Worm (Caenorhabditis elegans) whole organism, young adult: ENCODE results near the gene cul-5.

Source experiments
- B0019.2 ChIP-seq: fragments of 200-800 bp; sonication (Bioruptor generic); conservative IDR thresholded peaks from 2 replicates; pipeline ENCODE4 v1.3.6; 2022; ENCODE audit warnings: missing genetic modification reagents, missing genetic modification characterization, missing compliant biosample characterization
- F10E7.11 ChIP-seq: sonication (generic microtip); optimal IDR thresholded peaks from 2 replicates; lab custom pipeline; 2017; ENCODE audit warnings: mild to moderate bottlenecking, missing genetic modification characterization, moderate library complexity, missing compliant biosample characterization
- F22D6.2 ChIP-seq: sonication (generic microtip); optimal IDR thresholded peaks from 2 replicates; lab custom pipeline; 2016; ENCODE audit warnings: mild to moderate bottlenecking, missing genetic modification characterization, missing compliant biosample characterization
- F39B2.1 ChIP-seq: fragments of 200-800 bp; sonication (Bioruptor generic); IDR thresholded peaks from 2 replicates; pipeline ENCODE4 v1.3.6; 2022; ENCODE audit warnings: missing genetic modification reagents, missing genetic modification characterization, missing compliant biosample characterization
- F57C9.4 ChIP-seq: sonication (generic microtip); optimal IDR thresholded peaks from 2 replicates; lab custom pipeline; 2017; ENCODE audit warnings: mild to moderate bottlenecking, missing genetic modification characterization, missing compliant biosample characterization
- Y53G8AR.9 ChIP-seq: fragments of 200-800 bp; sonication (Bioruptor generic); conservative IDR thresholded peaks from 2 replicates; pipeline ENCODE4 v1.3.6; 2022; ENCODE audit warnings: missing genetic modification reagents, missing genetic modification characterization, missing compliant biosample characterization
- Y56A3A.18 ChIP-seq: fragments of 200-800 bp; sonication (Bioruptor generic); IDR thresholded peaks from 2 replicates; pipeline ENCODE4 v1.3.6; 2022; ENCODE audit warnings: missing genetic modification reagents, missing genetic modification characterization, missing compliant biosample characterization
- Y67H2A.10 ChIP-seq: fragments of 200-800 bp; sonication (Bioruptor generic); conservative IDR thresholded peaks from 2 replicates; pipeline ENCODE4 v1.3.6; 2022; ENCODE audit warnings: missing genetic modification reagents, missing genetic modification characterization, missing compliant biosample characterization
- Y79H2A.3 ChIP-seq: fragments of 200-800 bp; sonication (Bioruptor generic); conservative IDR thresholded peaks from 2 replicates; pipeline ENCODE4 v1.3.6; 2022; ENCODE audit warnings: missing genetic modification reagents, missing genetic modification characterization, missing compliant biosample characterization
- ZK185.1 ChIP-seq: sonication (generic microtip); optimal IDR thresholded peaks from 2 replicates; lab custom pipeline; 2016; ENCODE audit warnings: mild to moderate bottlenecking, missing genetic modification characterization, missing compliant biosample characterization; ENCODE audit not compliant: poor library complexity, severe bottlenecking
- akir-1 ChIP-seq: fragments of 200-800 bp; sonication (Bioruptor generic); optimal IDR thresholded peaks from 2 replicates; lab custom pipeline; 2018; ENCODE audit warnings: mild to moderate bottlenecking, missing genetic modification characterization, moderate library complexity, missing compliant biosample characterization
- ama-1 ChIP-seq, 3 experiments: fragments of 150-350 bp in 1 of 3; sonication (generic microtip) in 2 of 3; optimal IDR thresholded peaks; 2 replicates each; lab custom pipeline; 2014 to 2018; ENCODE audit warnings: missing biosample characterization in 2 of 3, missing genetic modification characterization in 2 of 3, missing genetic modification reagents in 2 of 3
- attf-3 ChIP-seq: fragments of 200-800 bp; sonication (Bioruptor generic); conservative IDR thresholded peaks from 2 replicates; pipeline ENCODE4 v1.3.6; 2022; ENCODE audit warnings: missing genetic modification reagents, missing genetic modification characterization, missing compliant biosample characterization
- attf-5 ChIP-seq: fragments of 200-800 bp; sonication (Bioruptor generic); optimal IDR thresholded peaks from 2 replicates; lab custom pipeline; 2018; ENCODE audit warnings: mild to moderate bottlenecking, missing genetic modification characterization, missing compliant biosample characterization
- ccch-3 ChIP-seq: fragments of 200-800 bp; sonication (Bioruptor generic); optimal IDR thresholded peaks from 2 replicates; lab custom pipeline; 2018; ENCODE audit warnings: mild to moderate bottlenecking, missing genetic modification characterization, missing compliant biosample characterization
- egl-44 ChIP-seq: fragments of 200-800 bp; sonication (Bioruptor generic); IDR thresholded peaks from 2 replicates; pipeline ENCODE4 v1.3.6; 2022; ENCODE audit warnings: missing genetic modification reagents, missing genetic modification characterization, missing compliant biosample characterization
- fkh-3 ChIP-seq: sonication (generic microtip); optimal IDR thresholded peaks from 2 replicates; lab custom pipeline; 2016; ENCODE audit warnings: mild to moderate bottlenecking, missing genetic modification characterization, missing compliant biosample characterization
- gei-17 ChIP-seq: fragments of 200-800 bp; sonication (Bioruptor generic); optimal IDR thresholded peaks from 2 replicates; lab custom pipeline; 2018; ENCODE audit warnings: mild to moderate bottlenecking, missing genetic modification characterization, missing compliant biosample characterization
- let-607 ChIP-seq, 2 experiments: fragments of 200-800 bp in 1 of 2; sonication (Bioruptor generic) in 1 of 2; sonication (generic microtip) in 1 of 2; optimal IDR thresholded peaks; 2 replicates each; lab custom pipeline; 2016 to 2018; ENCODE audit warnings: mild to moderate bottlenecking in 2 of 2, missing compliant biosample characterization in 2 of 2, missing genetic modification characterization in 2 of 2, moderate library complexity in 2 of 2, missing genotype in 1 of 2
- lin-35 ChIP-seq, 3 experiments: fragments of 150-350 bp in 2 of 3; sonication (generic microtip) in 1 of 3; optimal IDR thresholded peaks; 2 replicates each; lab custom pipeline; 2014 to 2018; ENCODE audit warnings: missing biosample characterization in 3 of 3, missing genetic modification characterization in 3 of 3, missing genetic modification reagents in 3 of 3
- lir-1 ChIP-seq: fragments of 200-800 bp; sonication (Bioruptor generic); conservative IDR thresholded peaks from 2 replicates; pipeline ENCODE4 v1.3.6; 2022; ENCODE audit warnings: missing genetic modification reagents, missing genetic modification characterization, missing compliant biosample characterization
- madf-3 ChIP-seq: fragments of 200-800 bp; sonication (Bioruptor generic); IDR thresholded peaks from 2 replicates; pipeline ENCODE4 v1.3.6; 2022; ENCODE audit warnings: missing genetic modification reagents, missing genetic modification characterization, missing compliant biosample characterization
- nhr-179 ChIP-seq: sonication (generic microtip); optimal IDR thresholded peaks from 2 replicates; lab custom pipeline; 2016; ENCODE audit warnings: mild to moderate bottlenecking, missing genetic modification characterization, missing compliant biosample characterization
- nhr-90 ChIP-seq: sonication (generic microtip); optimal IDR thresholded peaks from 2 replicates; lab custom pipeline; 2016; ENCODE audit warnings: missing genotype, mild to moderate bottlenecking, missing genetic modification characterization, missing compliant biosample characterization
- pbrm-1 ChIP-seq: fragments of 200-800 bp; sonication (Bioruptor generic); IDR thresholded peaks from 2 replicates; pipeline ENCODE4 v1.3.6; 2022; ENCODE audit warnings: missing genetic modification reagents, missing genetic modification characterization, missing compliant biosample characterization
- rcor-1 ChIP-seq: fragments of 200-800 bp; sonication (Bioruptor generic); IDR thresholded peaks from 2 replicates; pipeline ENCODE4 v1.3.6; 2022; ENCODE audit warnings: missing genetic modification reagents, missing genetic modification characterization, missing compliant biosample characterization
- rpc-1 ChIP-seq, 2 experiments: fragments of 150-350 bp in 1 of 2; sonication (generic microtip) in 1 of 2; optimal IDR thresholded peaks; 2 replicates each; lab custom pipeline; 2014 to 2018; ENCODE audit warnings: missing biosample characterization in 1 of 2, missing genetic modification characterization in 1 of 2, missing genetic modification reagents in 1 of 2, missing genotype in 1 of 2
- sea-2 ChIP-seq: fragments of 200-800 bp; sonication (Bioruptor generic); IDR thresholded peaks from 2 replicates; pipeline ENCODE4 v1.3.6; 2022; ENCODE audit warnings: missing genetic modification characterization, missing compliant biosample characterization
- snpc-4 ChIP-seq, 5 experiments: fragments of 150-350 bp in 1 of 5; sonication (generic microtip) in 4 of 5; optimal IDR thresholded peaks; 2 replicates each; lab custom pipeline; 2014 to 2018; ENCODE audit warnings: missing genetic modification characterization in 5 of 5, missing biosample characterization in 3 of 5, antibody characterized with exemption in 2 of 5, mild to moderate bottlenecking in 2 of 5, missing compliant biosample characterization in 2 of 5, missing genotype in 2 of 5, moderate library complexity in 2 of 5, missing genetic modification reagents in 1 of 5
- unc-130 ChIP-seq: sonication (generic microtip); optimal IDR thresholded peaks from 2 replicates; lab custom pipeline; 2016; ENCODE audit warnings: missing genetic modification reagents, missing genetic modification characterization, missing compliant biosample characterization
- zfh-2 ChIP-seq: fragments of 200-800 bp; sonication (Bioruptor generic); conservative IDR thresholded peaks from 2 replicates; pipeline ENCODE4 v1.3.6; 2022; ENCODE audit warnings: missing genetic modification reagents, missing genetic modification characterization, missing compliant biosample characterization
- ztf-18 ChIP-seq: sonication (generic microtip); optimal IDR thresholded peaks from 2 replicates; lab custom pipeline; 2016; ENCODE audit warnings: missing genotype, mild to moderate bottlenecking, missing genetic modification characterization, missing compliant biosample characterization
- ztf-6 ChIP-seq: fragments of 200-800 bp; sonication (Bioruptor generic); IDR thresholded peaks from 2 replicates; pipeline ENCODE4 v1.3.6; 2022; ENCODE audit warnings: missing genetic modification reagents, missing genetic modification characterization, missing compliant biosample characterization

The cul-5 gene

ce11 chrV:10179235-10179634, at the start of gene cul-5:
TSS of gene cul-5 (plus strand) at chrV:10179535.
- TF ChIP-seq egl-44 (GFP tag; lab: Robert Waterston, UW) (no peak), ama-1 (optimal IDR thresholded peaks at IDR 0.05; lab: Kevin White, UChicago) (no peak), ama-1 (GFP tag; optimal IDR thresholded peaks at IDR 0.05; lab: Kevin White, UChicago) (no peak), Y79H2A.3 (GFP tag; lab: Robert Waterston, UW) (no peak), let-607 (tag; optimal IDR thresholded peaks at IDR 0.05; lab: Kevin White, UChicago) (no peak), akir-1 (GFP tag; lab: Kevin White, UChicago) (no peak), sea-2 (no peak), attf-5 (GFP tag; lab: Kevin White, UChicago) (no peak), F57C9.4 (tag; lab: Kevin White, UChicago) (no peak), nhr-90 (tag; lab: Kevin White, UChicago) (no peak)

ce11 chrV:10130195-10130594, 49.1 kb upstream of the cul-5 start, which contains the start of gene aos-1:
TSS of gene aos-1 (minus strand) at chrV:10130295.
- TF ChIP-seq B0019.2 (GFP tag; lab: Robert Waterston, UW) (no peak), ztf-6 (no peak), Y56A3A.18 (GFP tag; lab: Robert Waterston, UW) (no peak), ZK185.1 (tag; lab: Kevin White, UChicago) (no peak), lin-35 (GFP tag; optimal IDR thresholded peaks at IDR 0.05; lab: Kevin White, UChicago) (no peak), fkh-3 (no peak), ccch-3 (GFP tag; lab: Kevin White, UChicago) (no peak), rcor-1 (no peak), attf-3 (GFP tag; lab: Robert Waterston, UW) (no peak), F10E7.11 (tag; lab: Kevin White, UChicago) (no peak), lir-1 (GFP tag; lab: Robert Waterston, UW) (no peak), F22D6.2 (tag; lab: Kevin White, UChicago) (no peak)

- TF ChIP-seq pbrm-1 (GFP tag; lab: Robert Waterston, UW) = no peak
- no peak for TF ChIP-seq unc-130 (GFP tag; lab: Kevin White, UChicago)
- TF ChIP-seq zfh-2 (GFP tag; lab: Robert Waterston, UW) = peak; percentile 64
- no peak for TF ChIP-seq Y67H2A.10 (GFP tag; lab: Robert Waterston, UW)
- no peak for TF ChIP-seq rpc-1 (optimal IDR thresholded peaks at IDR 0.05; lab: Kevin White, UChicago)
- no peak for TF ChIP-seq rpc-1 (tag; optimal IDR thresholded peaks at IDR 0.05; lab: Kevin White, UChicago)
- no peak for TF ChIP-seq gei-17 (GFP tag; lab: Kevin White, UChicago)
- TF ChIP-seq ztf-18 (tag; lab: Kevin White, UChicago) = no peak
- no peak for TF ChIP-seq F39B2.1 (GFP tag; lab: Robert Waterston, UW)
- TF ChIP-seq, all 124 proteins: peak for 1
Observed at ce11 chrV:10133277-10133676, 46.1 kb upstream of the cul-5 start.

ce11 chrV:10134077-10134693, 45.1 kb upstream of the cul-5 start, which contains the start of the genes C08B6.18, wdr-20 and C08B6.8:
TSS of gene C08B6.18 (minus strand) at chrV:10134127.
TSS of gene wdr-20 (minus strand) at chrV:10134158.
TSS of gene C08B6.8 (plus strand) at chrV:10134643.
- TF ChIP-seq Y53G8AR.9 (no peak), let-607 (tag; optimal IDR thresholded peaks at IDR 0.05; lab: Kevin White, UChicago) (no peak), snpc-4 (GFP tag; optimal IDR thresholded peaks at IDR 0.05; lab: Kevin White, UChicago) (no peak), snpc-4 (tag; optimal IDR thresholded peaks at IDR 0.05; lab: Kevin White, UChicago) (peak in 1 of 4 experiments; percentile 35), nhr-179 (tag; lab: Kevin White, UChicago) (no peak), madf-3 (GFP tag; lab: Robert Waterston, UW) (peak; percentile 89)
